Fruit fly (Drosophila melanogaster) ovary, adult (tissue): Measurements from ENCODE around the gene Dnali1.
A peak's percentile ranks its signal among the peaks of the same experiment; 100 is the strongest.

Experiments used
- CG17801 ChIP-seq: fragments of 200-800 bp; optimal IDR thresholded peaks from 2 replicates; lab custom pipeline; 2019; ENCODE audit warnings: missing biosample characterization, mild to moderate bottlenecking, missing genetic modification characterization, moderate library complexity; ENCODE audit not compliant: partially characterized antibody

The Dnali1 gene

DNA sequence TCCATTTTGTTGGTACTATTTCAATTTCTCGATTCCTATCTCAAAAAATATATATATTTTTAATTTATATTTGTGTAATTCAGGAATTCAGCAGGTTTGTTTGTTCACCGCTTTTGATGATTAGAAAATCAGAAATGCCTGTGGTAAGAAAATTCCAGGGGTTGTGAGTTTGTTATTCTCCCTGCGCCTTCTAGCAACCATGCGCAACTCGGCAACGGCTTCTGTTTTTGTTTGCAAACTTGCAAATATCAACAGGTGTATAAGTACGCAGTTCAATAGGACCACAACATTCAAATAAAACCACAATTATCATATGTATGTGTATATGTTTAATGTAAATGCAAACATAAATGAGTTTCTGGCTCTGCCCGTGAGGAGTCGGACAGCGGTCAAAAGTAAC lies at the start of gene Dnali1:
Dnali1 (minus strand) TSS at position 101 of the 400 bp plus-strand sequence.
- no peak for TF ChIP-seq CG17801

DNA sequence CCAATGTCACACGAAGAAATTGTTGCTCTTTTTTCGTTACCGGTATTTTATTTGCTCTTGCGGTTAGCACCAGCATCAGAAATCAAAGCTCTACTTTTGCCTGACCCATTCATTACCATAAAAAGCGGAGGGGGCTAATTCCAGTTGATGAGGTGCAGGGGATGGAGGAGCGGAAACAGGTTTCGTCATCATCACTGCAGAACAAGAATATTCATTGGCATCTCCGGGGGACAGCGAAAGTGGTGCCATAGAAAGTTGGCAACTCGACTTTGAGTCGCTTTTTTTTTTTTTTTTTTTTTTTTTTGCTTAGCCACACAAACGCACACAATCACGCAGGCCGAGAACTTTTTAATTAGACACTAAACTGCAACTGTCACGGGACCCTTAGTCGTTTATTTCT lies 48.0 kb upstream of the Dnali1 start:
- no peak for TF ChIP-seq CG17801

DNA sequence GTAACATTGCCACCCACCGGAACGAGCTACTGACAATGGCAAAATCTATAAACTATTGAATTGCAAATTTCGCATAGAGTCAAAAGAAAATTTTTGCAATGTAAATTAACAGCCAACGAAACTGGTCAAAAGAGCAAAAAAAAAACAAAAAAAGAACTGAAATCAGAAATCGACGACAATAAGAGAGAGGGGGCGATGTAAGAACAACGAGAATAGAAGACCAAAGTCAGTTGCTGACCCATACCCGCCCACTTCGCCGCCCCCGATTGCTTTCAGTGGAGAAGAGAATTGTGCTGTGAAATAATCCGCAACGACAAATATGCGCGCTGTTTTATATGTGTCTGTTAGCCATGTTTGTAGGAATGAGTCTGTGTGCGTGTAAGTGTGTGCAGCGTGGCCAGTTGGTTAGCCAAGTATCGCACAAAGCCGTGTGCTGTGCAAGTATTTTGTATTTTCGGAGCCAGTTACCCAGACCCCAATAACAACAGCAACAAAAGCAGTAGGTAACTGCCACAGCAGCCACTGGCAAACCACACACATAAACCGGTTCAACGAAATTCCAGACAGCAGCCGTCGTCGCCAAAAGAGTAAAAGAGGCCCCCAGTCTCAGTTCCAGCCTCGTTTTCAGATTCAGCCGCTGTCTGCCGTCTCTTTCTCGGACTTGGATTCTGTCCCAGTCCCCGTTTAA lies 44.5 kb upstream of the Dnali1 start:
- no peak for TF ChIP-seq CG17801

DNA sequence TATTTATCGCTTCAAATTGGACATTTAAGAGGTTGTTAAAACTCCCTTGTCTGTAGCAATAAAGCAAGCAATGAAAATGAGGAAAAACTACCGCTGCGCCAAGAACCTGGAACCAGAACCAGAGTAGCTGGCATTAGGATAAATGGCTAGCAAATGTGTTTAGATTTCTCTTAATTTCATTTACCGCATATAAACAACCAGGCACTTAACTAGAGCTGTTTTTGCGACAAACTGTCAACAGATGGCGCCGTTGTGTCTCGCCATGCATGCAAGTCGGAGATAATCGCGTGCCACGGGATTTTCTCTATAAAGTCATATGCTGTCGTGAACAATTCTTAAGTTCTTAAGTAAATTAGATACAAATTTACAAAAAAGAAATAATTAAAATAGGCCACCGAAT lies 40.8 kb upstream of the Dnali1 start:
- TF ChIP-seq CG17801 = no peak

DNA sequence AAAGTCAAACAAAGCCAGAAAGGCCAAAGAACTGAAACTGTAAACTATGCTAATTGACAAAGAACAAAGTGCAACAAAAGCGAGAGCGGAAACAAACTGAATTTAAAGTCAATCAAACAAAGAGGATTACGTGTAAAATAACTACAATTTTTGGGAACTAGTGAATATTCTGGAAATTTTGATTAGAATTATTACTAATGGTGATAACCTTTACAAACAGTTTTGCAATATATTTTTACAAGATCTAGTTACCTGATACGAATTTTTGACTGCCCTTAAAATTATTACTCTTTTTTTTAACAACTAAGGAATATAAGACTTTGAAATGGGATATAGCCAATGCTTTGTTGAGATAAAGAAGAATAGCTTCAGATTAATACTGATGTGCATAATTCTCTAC lies 37.9 kb upstream of the Dnali1 start, which contains the start of gene CG14731:
CG14731 (plus strand) TSS at position 301 of the 400 bp plus-strand sequence.
- TF ChIP-seq CG17801 = no peak

DNA sequence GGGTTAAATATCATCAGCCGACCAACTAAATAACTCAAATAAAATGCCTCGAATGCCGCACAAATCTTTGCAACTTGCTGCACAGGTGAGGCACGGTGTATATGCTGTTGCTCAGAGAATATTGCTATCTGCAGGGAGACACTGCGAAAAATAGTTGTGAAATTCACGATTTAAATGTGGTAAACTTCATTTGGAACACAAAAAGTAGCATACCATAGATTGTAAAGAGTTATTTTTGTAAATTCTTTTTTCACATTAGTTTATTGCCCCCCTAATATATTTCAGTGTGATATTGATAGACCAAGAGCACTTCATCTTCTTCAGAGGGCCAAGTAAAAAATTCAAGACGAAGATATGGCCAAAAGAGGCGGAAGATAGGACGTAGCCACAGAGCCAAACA lies 27.5 kb upstream of the Dnali1 start:
- TF ChIP-seq CG17801 = no peak

DNA sequence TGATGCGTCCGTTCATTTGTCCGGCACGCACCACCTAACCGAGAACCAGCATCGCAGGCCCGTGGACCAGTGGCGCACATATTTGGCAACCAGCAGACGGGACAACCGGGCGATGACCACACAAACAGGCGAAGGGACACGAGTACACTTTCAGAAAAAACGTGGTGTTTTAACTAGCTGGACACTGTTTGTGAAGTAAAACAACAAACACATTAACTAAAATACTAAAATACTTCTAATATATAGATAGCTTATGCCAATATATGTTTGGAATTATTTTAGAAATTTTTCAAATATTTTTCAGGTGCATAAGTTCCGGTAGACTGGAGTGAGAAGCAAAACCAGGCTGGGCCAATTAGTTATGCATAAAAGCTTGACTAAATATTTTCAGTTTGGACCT lies 9.8 kb upstream of the Dnali1 start:
- no peak for TF ChIP-seq CG17801

DNA sequence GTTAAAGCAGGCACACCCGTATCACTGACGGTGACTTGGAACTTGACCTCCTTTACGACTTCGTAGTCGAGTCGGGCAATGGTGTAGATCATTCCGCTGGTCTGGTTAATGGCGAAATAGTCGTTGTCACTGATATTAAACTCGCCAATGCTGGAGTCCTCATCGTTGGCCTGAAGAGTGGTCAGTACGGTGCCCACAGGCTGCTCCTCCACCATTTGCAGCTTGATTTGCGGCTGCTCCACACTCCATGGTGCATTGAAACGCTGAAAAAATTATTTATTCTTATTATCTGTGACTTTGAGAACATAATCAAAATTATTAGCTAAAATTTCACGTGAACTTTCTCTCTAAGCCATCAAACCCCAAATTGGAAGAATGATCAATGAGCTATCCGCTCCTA lies 4.2 kb upstream of the Dnali1 start, which contains the start of gene CG34307:
CG34307 (plus strand) TSS at position 301 of the 400 bp plus-strand sequence.
- TF ChIP-seq CG17801 = no peak

DNA sequence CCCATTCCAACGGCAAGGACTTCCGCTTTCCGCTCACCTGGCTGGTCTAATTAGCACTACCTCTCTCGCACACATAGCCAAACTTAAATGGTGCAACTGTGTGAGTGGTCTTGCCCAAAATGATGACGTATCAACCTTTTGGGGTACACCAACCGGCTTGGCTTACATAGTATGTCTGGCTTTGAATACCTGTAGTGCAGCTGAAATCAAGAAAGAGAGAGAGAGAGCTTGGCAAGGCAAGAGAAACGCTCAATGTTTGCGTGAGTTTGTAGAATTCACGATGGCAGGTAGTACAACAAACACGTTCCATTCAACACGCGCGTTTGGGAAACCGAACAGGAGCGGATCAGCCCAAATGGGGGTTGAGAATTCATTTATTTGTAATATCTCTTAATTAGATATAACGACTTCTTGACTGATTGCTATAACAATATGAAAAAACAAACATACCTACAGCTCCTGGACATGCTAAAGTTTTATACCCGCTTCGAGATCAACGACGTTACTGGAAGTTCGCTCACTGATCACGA lies 5.0 kb downstream of the Dnali1 start:
- peak; percentile 17 for TF ChIP-seq CG17801

DNA sequence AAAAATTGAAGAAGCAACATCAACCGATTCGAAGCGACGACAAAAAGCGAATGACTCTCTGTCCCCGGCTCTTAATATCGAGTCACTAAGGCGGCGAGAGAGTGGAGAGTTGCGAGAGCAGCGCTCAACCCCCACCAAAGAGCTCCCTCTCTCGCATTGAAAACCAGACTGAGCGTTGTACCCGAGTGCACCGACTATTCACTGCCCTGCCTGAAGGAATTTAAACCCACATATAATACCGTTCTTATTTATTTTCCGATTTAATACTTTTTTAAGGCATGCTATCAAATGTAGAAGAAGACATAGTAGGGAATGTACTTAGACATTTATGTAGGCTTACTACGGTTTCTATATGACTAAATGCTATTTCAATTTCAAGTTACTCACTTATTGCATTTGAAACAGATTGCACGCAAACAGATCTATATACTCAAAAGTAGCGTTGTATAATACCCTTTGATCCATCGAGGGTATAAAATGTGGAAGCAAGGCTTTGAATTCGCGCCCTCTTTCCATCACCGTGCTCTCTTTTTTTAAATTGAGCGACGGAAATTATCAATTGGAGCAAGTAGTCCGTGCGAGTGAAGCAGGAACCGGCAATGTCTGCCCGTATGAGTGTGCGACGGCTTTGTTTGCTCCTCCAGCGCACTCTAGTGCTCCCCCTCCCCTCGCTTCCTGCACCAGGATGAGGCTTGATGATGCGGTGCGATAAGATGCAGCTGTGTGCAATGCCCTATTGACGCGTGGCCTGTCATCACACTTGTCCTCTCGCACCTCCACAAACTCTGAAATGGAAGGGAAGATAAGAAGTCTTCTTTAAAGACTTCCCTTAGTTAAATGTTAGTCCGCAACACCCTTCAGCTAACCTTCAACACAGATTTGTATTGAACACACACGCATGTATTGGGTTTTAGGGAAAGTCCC lies 5.7 kb downstream of the Dnali1 start, which contains the start of gene mthl5:
mthl5 (minus strand) TSS at position 55 of the 924 bp plus-strand sequence.
- TF ChIP-seq CG17801 = peak; percentile 59

DNA sequence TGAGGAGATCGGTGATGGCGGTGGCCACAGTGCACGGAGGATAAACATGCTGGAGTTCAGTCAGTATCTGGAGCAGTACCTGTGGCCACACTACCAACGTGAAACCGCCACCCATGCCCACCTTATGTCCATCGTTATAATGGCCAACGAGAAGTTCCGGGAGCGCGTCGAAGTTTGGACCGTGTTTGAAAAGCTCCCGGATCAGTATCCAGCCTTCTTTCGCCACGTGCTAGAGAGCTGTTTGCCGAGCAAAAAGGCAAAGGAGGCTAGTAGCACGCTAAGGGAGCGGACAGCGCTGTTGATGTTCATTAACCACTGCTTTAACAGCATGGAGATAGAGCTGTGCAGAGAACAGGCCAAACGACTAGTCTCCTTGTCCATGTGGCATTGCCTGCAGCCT lies 10.0 kb downstream of the Dnali1 start:
- no peak for TF ChIP-seq CG17801

DNA sequence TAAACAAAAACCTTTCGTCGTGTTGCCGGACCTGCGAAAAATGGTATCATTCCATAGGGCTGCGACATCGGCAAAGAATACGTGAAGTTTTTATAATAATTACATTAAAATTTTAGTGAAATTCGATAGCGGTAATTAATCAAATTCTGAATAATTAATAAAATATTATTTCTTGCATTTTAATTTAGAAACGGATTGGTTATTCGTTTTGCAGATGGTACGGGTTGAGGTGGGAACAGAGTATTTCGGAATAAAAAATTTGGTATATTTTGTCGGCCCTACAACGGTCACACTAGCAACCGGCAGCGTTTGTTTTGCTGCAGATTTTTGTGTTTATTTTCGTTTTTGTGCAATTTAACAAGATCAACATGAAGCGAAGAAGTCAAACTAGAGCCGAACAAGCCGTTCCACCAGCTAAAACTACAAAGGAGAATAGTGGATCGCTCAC lies 10.6 kb downstream of the Dnali1 start, which contains the start of the genes CG6962 and CG31368:
CG6962 (minus strand) TSS at position 29 of the 448 bp plus-strand sequence.
CG31368 (plus strand) TSS at position 285 of the 448 bp plus-strand sequence.
- peak; percentile 60 for TF ChIP-seq CG17801

DNA sequence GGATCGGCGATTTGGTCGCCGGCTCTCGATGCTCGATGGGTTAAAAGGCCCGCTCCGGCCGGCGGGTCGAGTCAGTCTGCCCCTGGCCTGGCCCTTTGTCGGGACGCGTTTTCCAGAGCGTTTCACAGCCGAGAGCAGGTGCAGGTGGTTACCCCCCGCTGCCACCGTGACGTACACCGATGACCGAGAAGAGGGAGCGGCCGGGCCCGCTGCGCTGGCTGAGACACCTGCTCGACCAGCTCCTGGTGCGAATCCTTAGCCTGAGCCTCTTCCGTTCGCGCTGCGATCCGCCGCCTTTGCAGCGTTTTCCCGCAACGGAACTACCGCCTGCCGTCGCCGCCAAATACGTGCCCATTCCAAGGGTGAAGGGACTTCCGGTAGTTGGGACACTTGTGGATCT lies 15.9 kb downstream of the Dnali1 start, which contains the start of gene sad:
sad (plus strand) TSS at position 74 of the 400 bp plus-strand sequence.
- TF ChIP-seq CG17801 = no peak

DNA sequence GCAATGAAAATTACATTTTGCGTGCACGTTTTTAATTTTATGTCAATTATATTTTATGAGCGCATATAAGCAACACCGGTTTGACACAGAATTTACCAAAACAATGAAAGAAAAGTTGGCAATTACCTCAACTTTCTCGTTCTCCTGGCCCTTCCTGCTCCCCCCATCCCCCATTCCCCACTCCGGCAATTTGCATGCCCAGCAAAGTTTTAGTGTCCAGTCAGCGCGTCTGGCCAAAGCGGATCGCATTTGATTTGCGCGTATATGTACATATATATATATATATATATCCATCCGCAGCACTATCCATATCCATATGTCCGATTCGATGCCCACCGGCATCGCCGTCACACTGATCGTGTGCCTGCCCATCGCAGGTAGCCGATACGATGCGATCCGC lies 16.3 kb downstream of the Dnali1 start:
- peak; percentile 10 for TF ChIP-seq CG17801

DNA sequence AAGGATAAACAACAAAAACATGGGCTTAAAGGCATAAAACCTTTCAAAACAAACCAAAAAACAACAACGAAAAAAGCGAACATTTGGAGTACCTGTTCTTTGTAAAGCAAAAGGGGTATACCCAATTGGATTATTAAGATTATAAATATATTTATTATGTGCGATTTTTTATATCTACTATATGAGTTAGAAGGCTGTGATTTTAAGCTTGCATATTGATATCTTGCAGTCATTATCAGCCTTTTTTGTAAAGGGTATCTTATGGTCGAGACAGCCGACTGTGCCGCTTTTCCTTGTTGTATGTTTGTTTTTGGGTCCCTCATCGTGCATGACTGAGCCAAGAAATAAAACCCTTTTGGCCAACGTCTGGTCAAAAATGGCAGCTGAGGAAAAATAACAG lies 20.4 kb downstream of the Dnali1 start:
- TF ChIP-seq CG17801 = no peak

DNA sequence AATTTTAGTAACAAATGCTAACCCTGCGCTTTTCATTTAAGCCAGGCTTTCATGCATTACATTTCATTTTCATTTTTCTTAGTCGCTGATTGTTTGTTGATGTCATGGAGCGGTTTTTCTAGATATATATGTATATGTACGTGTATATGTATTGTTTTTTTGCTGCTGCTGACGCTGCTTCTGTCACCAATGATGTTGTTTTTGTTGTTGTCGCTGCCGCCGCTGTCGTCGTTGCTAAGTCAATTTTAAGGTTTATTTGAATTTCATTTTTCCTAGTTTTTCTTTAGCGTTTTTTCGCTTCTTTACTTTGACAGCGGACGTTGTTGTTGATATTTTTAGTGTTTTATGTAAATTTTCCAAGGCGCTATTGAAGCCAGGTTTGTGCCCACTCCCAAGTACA lies 23.0 kb downstream of the Dnali1 start:
- no peak for TF ChIP-seq CG17801

DNA sequence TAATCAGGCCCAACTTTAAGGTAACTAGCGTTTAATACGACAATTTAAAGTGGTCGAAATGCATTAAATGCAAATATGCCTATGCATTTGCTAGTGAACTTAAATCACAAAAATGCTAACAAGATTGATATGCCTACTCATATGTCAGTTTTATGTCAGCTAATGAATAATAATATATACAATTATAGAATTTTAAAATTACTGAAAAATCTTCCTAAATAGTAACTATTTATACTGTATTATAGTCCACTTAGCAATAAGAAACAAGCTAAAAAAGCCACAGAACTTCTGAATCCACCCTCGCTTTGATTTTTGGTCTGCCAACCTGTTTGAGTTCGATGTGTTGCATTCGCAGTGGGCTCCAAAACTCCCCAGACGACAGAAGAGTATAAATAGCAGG lies 23.4 kb downstream of the Dnali1 start:
- no peak for TF ChIP-seq CG17801
